Fruit fly (Drosophila melanogaster): ENCODE data around the gene psd.

- no peak for TF ChIP-seq Awh (GFP tag; IDR thresholded peaks at IDR 0.05)
- peak; percentile 92 for TF ChIP-seq pzg (GFP tag; optimal IDR thresholded peaks at IDR 0.05)
- peak; percentile 15 for TF ChIP-seq twi (tag; optimal IDR thresholded peaks at IDR 0.05)
- TF ChIP-seq hbn (GFP tag; IDR thresholded peaks at IDR 0.05; ENCODE audit: partially characterized antibody) = no peak
- TF ChIP-seq sr (GFP tag; IDR thresholded peaks at IDR 0.05) = no peak
- no peak for TF ChIP-seq sna (GFP tag; IDR thresholded peaks at IDR 0.05; ENCODE audit: partially characterized antibody)
- TF ChIP-seq nmo (GFP tag; optimal IDR thresholded peaks at IDR 0.05) = peak; percentile 25
- peak; percentile 93 for TF ChIP-seq Med (GFP tag)
- TF ChIP-seq scrt (GFP tag; optimal IDR thresholded peaks at IDR 0.05) = no peak
- TF ChIP-seq ftz-f1 (GFP tag; optimal IDR thresholded peaks at IDR 0.05) = peak; percentile 88
Observed at dm6 chr2L:5999247-5999646, 34.5 kb upstream of the psd start, which contains the start of gene Kdm5.

All from whole organism, embryonic.